Worm (Caenorhabditis elegans): ENCODE data around the gene szy-2.
A peak's percentile ranks its signal among the peaks of the same experiment; 100 is the strongest.

The szy-2 gene

ce11 chrIII:5375001-5375532 lies 4.0 kb upstream of the szy-2 start:
- TF ChIP-seq ztf-16 (tag; optimal IDR thresholded peaks at IDR 0.05) (no peak), ttx-3 (tag; optimal IDR thresholded peaks at IDR 0.05) (no peak), ref-2 (tag; optimal IDR thresholded peaks at IDR 0.05) (no peak), pros-1 (tag; optimal IDR thresholded peaks at IDR 0.05) (no peak), ceh-24 (tag; optimal IDR thresholded peaks at IDR 0.05) (no peak), pag-3 (tag; optimal IDR thresholded peaks at IDR 0.05; ENCODE audit: borderline replicate concordance) (no peak), unc-86 (tag; optimal IDR thresholded peaks at IDR 0.05) (no peak)

ce11 chrIII:5373715-5374114 lies 2.6 kb upstream of the szy-2 start:
- TF ChIP-seq unc-86 (tag; optimal IDR thresholded peaks at IDR 0.05) (no peak), K09A11.1 (tag; optimal IDR thresholded peaks at IDR 0.05; ENCODE audit: insufficient read depth) (no peak), ets-4 (tag; optimal IDR thresholded peaks at IDR 0.05) (no peak), ceh-14 (tag; optimal IDR thresholded peaks at IDR 0.05) (no peak), pha-4 (tag; optimal IDR thresholded peaks at IDR 0.05) (no peak), C08G9.2 (tag; optimal IDR thresholded peaks at IDR 0.05) (no peak)

ce11 chrIII:5372884-5373283 lies 1.8 kb upstream of the szy-2 start:
- TF ChIP-seq unc-86 (tag; optimal IDR thresholded peaks at IDR 0.05) (no peak), K09A11.1 (tag; optimal IDR thresholded peaks at IDR 0.05; ENCODE audit: insufficient read depth) (no peak), unc-42 (tag; optimal IDR thresholded peaks at IDR 0.05) (peak; percentile 33), elt-2 (tag; optimal IDR thresholded peaks at IDR 0.05) (no peak), lim-6 (tag; optimal IDR thresholded peaks at IDR 0.05) (no peak), eyg-1 (tag; optimal IDR thresholded peaks at IDR 0.05) (no peak), ceh-31 (tag; optimal IDR thresholded peaks at IDR 0.05) (peak; percentile 20)

- TF ChIP-seq Y22D7AL.16 (tag; optimal IDR thresholded peaks at IDR 0.05) (no peak), pax-1 (tag; optimal IDR thresholded peaks at IDR 0.05) (no peak), ceh-9 (tag; optimal IDR thresholded peaks at IDR 0.05) (no peak), lin-11 (tag; optimal IDR thresholded peaks at IDR 0.05) (no peak), rnt-1 (tag; optimal IDR thresholded peaks at IDR 0.05) (no peak), unc-55 (GFP tag; optimal IDR thresholded peaks at IDR 0.05) (no peak), pqm-1 (tag; optimal IDR thresholded peaks at IDR 0.05) (no peak), sox-2 (GFP tag; IDR thresholded peaks at IDR 0.05) (no peak), gmeb-2 (tag; optimal IDR thresholded peaks at IDR 0.05) (no peak), ceh-14 (tag; optimal IDR thresholded peaks at IDR 0.05) (no peak), ceh-31 (tag; optimal IDR thresholded peaks at IDR 0.05) (no peak), C08G9.2 (tag; optimal IDR thresholded peaks at IDR 0.05) (no peak), hlh-6 (tag; optimal IDR thresholded peaks at IDR 0.05) (no peak), hlh-8 (tag; optimal IDR thresholded peaks at IDR 0.05) (no peak), hlh-15 (tag; optimal IDR thresholded peaks at IDR 0.05) (no peak), elt-4 (tag; optimal IDR thresholded peaks at IDR 0.05) (no peak), unc-42 (tag; optimal IDR thresholded peaks at IDR 0.05) (no peak), ceh-18 (tag; optimal IDR thresholded peaks at IDR 0.05) (no peak)
These were observed 2.8 kb downstream of the szy-2 start, which contains the start of gene dhs-9 for ce11 chrIII:5367995-5368899. Gene dhs-9 (minus strand): TSS chrIII:5368045.

ce11 chrIII:5361909-5362308 lies 9.2 kb downstream of the szy-2 start, which contains the start of gene Y32H12A.1:
Gene Y32H12A.1 (plus strand): TSS chrIII:5362209.
- TF ChIP-seq gmeb-2 (tag; optimal IDR thresholded peaks at IDR 0.05) (no peak), zip-5 (tag; optimal IDR thresholded peaks at IDR 0.05) (no peak), odd-2 (tag; optimal IDR thresholded peaks at IDR 0.05) (no peak), lin-11 (tag; optimal IDR thresholded peaks at IDR 0.05) (no peak), ref-2 (tag; optimal IDR thresholded peaks at IDR 0.05) (no peak), hlh-30 (tag; optimal IDR thresholded peaks at IDR 0.05; ENCODE audit: insufficient read depth) (no peak), elt-4 (tag; optimal IDR thresholded peaks at IDR 0.05) (no peak), hlh-13 (GFP tag; optimal IDR thresholded peaks at IDR 0.05) (no peak), pax-1 (tag; optimal IDR thresholded peaks at IDR 0.05) (no peak), ceh-24 (tag; optimal IDR thresholded peaks at IDR 0.05) (no peak), dve-1 (tag; optimal IDR thresholded peaks at IDR 0.05) (no peak), fax-1 (tag; optimal IDR thresholded peaks at IDR 0.05) (no peak), sox-2 (GFP tag; IDR thresholded peaks at IDR 0.05) (no peak), fkh-6 (tag; optimal IDR thresholded peaks at IDR 0.05) (no peak), pha-2 (tag; optimal IDR thresholded peaks at IDR 0.05) (no peak), T23F11.4 (GFP tag; optimal IDR thresholded peaks at IDR 0.05) (no peak), eyg-1 (tag; optimal IDR thresholded peaks at IDR 0.05) (no peak), ceh-31 (tag; optimal IDR thresholded peaks at IDR 0.05) (no peak), ahr-1 (tag; optimal IDR thresholded peaks at IDR 0.05) (no peak), rnt-1 (tag; optimal IDR thresholded peaks at IDR 0.05) (no peak)

Data from whole organism, late embryonic.